Worm (Caenorhabditis elegans) whole organism, L4 larva: ENCODE data around the gene srv-1.

Experiments used
- F10B5.3 ChIP-seq: sonication (generic microtip); optimal IDR thresholded peaks from 2 replicates; lab custom pipeline; 2016; ENCODE audit warnings: mild to moderate bottlenecking, missing genetic modification characterization, missing compliant biosample characterization
- F26F4.8 ChIP-seq: fragments of 200-800 bp; sonication (Bioruptor generic); conservative IDR thresholded peaks from 2 replicates; pipeline ENCODE4 v1.3.6; 2022; ENCODE audit warnings: missing genetic modification characterization, missing compliant biosample characterization
- F44E2.7 ChIP-seq: fragments of 200-800 bp; sonication (Bioruptor generic); IDR thresholded peaks from 2 replicates; pipeline ENCODE4 v2.1.2; 2022; ENCODE audit warnings: missing genetic modification characterization, missing compliant biosample characterization
- R02D3.7 ChIP-seq: fragments of 150-350 bp; sonication (generic microtip); optimal IDR thresholded peaks from 3 replicates; lab custom pipeline; 2014; ENCODE audit warnings: missing biosample characterization, missing genetic modification characterization
- Y105C5A.15 ChIP-seq: fragments of 200-800 bp; sonication (Bioruptor generic); IDR thresholded peaks from 2 replicates; pipeline ENCODE4 v1.3.6; 2022; ENCODE audit warnings: missing genetic modification characterization, missing compliant biosample characterization
- Y5F2A.4 ChIP-seq: fragments of 200-800 bp; sonication (Bioruptor generic); optimal IDR thresholded peaks from 2 replicates; lab custom pipeline; 2018; ENCODE audit warnings: mild to moderate bottlenecking, missing genetic modification characterization, missing compliant biosample characterization
- ZK337.2 ChIP-seq: fragments of 200-800 bp; sonication (Bioruptor generic); IDR thresholded peaks from 2 replicates; pipeline ENCODE4 v1.3.6; 2022; ENCODE audit warnings: missing genetic modification reagents, missing genetic modification characterization, missing compliant biosample characterization
- ZK546.5 ChIP-seq, 2 experiments: sonication (generic microtip); optimal IDR thresholded peaks; 2 replicates each; lab custom pipeline; 2017; ENCODE audit warnings: missing biosample characterization in 2 of 2, missing genetic modification characterization in 2 of 2
- aha-1 ChIP-seq: fragments of 150-350 bp; peaks from one replicate; lab custom pipeline; 2014; ENCODE audit warnings: missing biosample characterization, missing genetic modification characterization
- aly-2 ChIP-seq: sonication (generic microtip); optimal IDR thresholded peaks from 2 replicates; lab custom pipeline; 2018; ENCODE audit warnings: missing biosample characterization, missing genetic modification characterization
- ama-1 ChIP-seq: fragments of 150-350 bp; optimal IDR thresholded peaks from 2 replicates; lab custom pipeline; 2014; ENCODE audit warnings: inconsistent platforms, mixed read lengths
- arid-1 ChIP-seq: fragments of 200-800 bp; sonication (Bioruptor generic); conservative IDR thresholded peaks from 2 replicates; pipeline ENCODE4 v1.3.6; 2022; ENCODE audit warnings: missing genetic modification reagents, missing genetic modification characterization, missing compliant biosample characterization
- attf-4 ChIP-seq: sonication (generic microtip); optimal IDR thresholded peaks from 3 replicates; lab custom pipeline; 2017; ENCODE audit warnings: missing biosample characterization, missing genetic modification characterization
- ceh-20 ChIP-seq: fragments of 200-800 bp; sonication (Bioruptor generic); IDR thresholded peaks from 2 replicates; pipeline ENCODE4 v1.3.6; 2022; ENCODE audit warnings: missing genetic modification reagents, missing genetic modification characterization, missing compliant biosample characterization
- ces-1 ChIP-seq: fragments of 150-350 bp; sonication (generic microtip); optimal IDR thresholded peaks from 4 replicates; lab custom pipeline; 2014; ENCODE audit warnings: missing biosample characterization, missing genetic modification reagents, missing genetic modification characterization
- cey-2 ChIP-seq: sonication (generic microtip); optimal IDR thresholded peaks from 3 replicates; lab custom pipeline; 2017; ENCODE audit warnings: missing genetic modification characterization, mild to moderate bottlenecking, missing compliant biosample characterization, antibody characterized with exemption, borderline replicate concordance; ENCODE audit not compliant: insufficient read depth
- ctbp-1 ChIP-seq: fragments of 200-800 bp; sonication (Bioruptor generic); IDR thresholded peaks from 2 replicates; pipeline ENCODE4 v1.3.6; 2022; ENCODE audit warnings: missing genetic modification reagents, missing genetic modification characterization, missing compliant biosample characterization
- dmd-9 ChIP-seq: fragments of 200-800 bp; sonication (Bioruptor generic); IDR thresholded peaks from 2 replicates; pipeline ENCODE4 v1.3.6; 2022; ENCODE audit warnings: missing genetic modification reagents, missing genetic modification characterization, missing compliant biosample characterization
- duxl-1 ChIP-seq: sonication (generic microtip); optimal IDR thresholded peaks from 2 replicates; lab custom pipeline; 2016; ENCODE audit warnings: mild to moderate bottlenecking, missing genetic modification characterization, moderate library complexity, missing compliant biosample characterization; ENCODE audit not compliant: poor library complexity
- dve-1 ChIP-seq: sonication (generic microtip); optimal IDR thresholded peaks from 2 replicates; lab custom pipeline; 2017; ENCODE audit warnings: antibody characterized with exemption, mild to moderate bottlenecking, missing genetic modification characterization, missing compliant biosample characterization; ENCODE audit not compliant: insufficient read depth
- egl-27 ChIP-seq: sonication (generic microtip); optimal IDR thresholded peaks from 3 replicates; lab custom pipeline; 2017; ENCODE audit warnings: missing biosample characterization, missing genetic modification reagents, missing genetic modification characterization
- fos-1 ChIP-seq: fragments of 150-350 bp; optimal IDR thresholded peaks from 2 replicates; lab custom pipeline; 2014; ENCODE audit warnings: missing biosample characterization, missing genetic modification characterization
- hif-1 ChIP-seq, 2 experiments: sonication (generic microtip); optimal IDR thresholded peaks; 2 replicates each; lab custom pipeline; 2016 to 2017; ENCODE audit warnings: missing compliant biosample characterization in 2 of 2, missing genetic modification characterization in 2 of 2, missing genetic modification reagents in 2 of 2, missing genotype in 2 of 2, mild to moderate bottlenecking in 1 of 2
- hlh-30 ChIP-seq: sonication (generic microtip); optimal IDR thresholded peaks from 2 replicates; lab custom pipeline; 2017; ENCODE audit warnings: antibody characterized with exemption, mild to moderate bottlenecking, missing genetic modification characterization, missing compliant biosample characterization; ENCODE audit not compliant: insufficient read depth
- hmg-1.1 ChIP-seq: fragments of 200-800 bp; sonication (Bioruptor generic); IDR thresholded peaks from 2 replicates; pipeline ENCODE4 v1.3.6; 2022; ENCODE audit warnings: missing genetic modification reagents, missing genetic modification characterization, missing compliant biosample characterization
- jun-1 ChIP-seq: fragments of 150-350 bp; optimal IDR thresholded peaks from 2 replicates; lab custom pipeline; 2014; ENCODE audit warnings: missing biosample characterization, missing genetic modification reagents, missing genetic modification characterization
- lir-3 ChIP-seq: sonication (generic microtip); optimal IDR thresholded peaks from 2 replicates; lab custom pipeline; 2016; ENCODE audit warnings: mild to moderate bottlenecking, missing genetic modification characterization, missing compliant biosample characterization
- lsy-2 ChIP-seq, 2 experiments: fragments of 150-350 bp in 1 of 2; sonication (generic microtip) in 1 of 2; optimal IDR thresholded peaks; 2 replicates each; lab custom pipeline; 2014 to 2017; ENCODE audit warnings: missing biosample characterization in 2 of 2, missing genetic modification characterization in 2 of 2
- madf-5 ChIP-seq, 2 experiments: fragments of 200-800 bp; sonication (Bioruptor generic); IDR thresholded peaks; 2 replicates each; pipeline ENCODE4 v1.3.6; 2022; ENCODE audit warnings: missing compliant biosample characterization in 2 of 2, missing genetic modification characterization in 2 of 2
- mdl-1 ChIP-seq, 2 experiments: fragments of 150-350 bp in 1 of 2; sonication (generic microtip) in 1 of 2; optimal IDR thresholded peaks; 2 replicates each; lab custom pipeline; 2014 to 2017; ENCODE audit warnings: missing biosample characterization in 2 of 2, missing genetic modification characterization in 2 of 2
- mep-1 ChIP-seq: fragments of 150-350 bp; sonication (generic microtip); optimal IDR thresholded peaks from 3 replicates; lab custom pipeline; 2014; ENCODE audit warnings: missing biosample characterization, missing genetic modification characterization
- mxl-3 ChIP-seq: fragments of 200-800 bp; sonication (Bioruptor generic); optimal IDR thresholded peaks from 2 replicates; lab custom pipeline; 2018; ENCODE audit warnings: mild to moderate bottlenecking, missing genetic modification characterization, missing compliant biosample characterization
- nhr-10 ChIP-seq: fragments of 150-350 bp; optimal IDR thresholded peaks from 2 replicates; lab custom pipeline; 2014; ENCODE audit warnings: missing biosample characterization, missing genetic modification characterization
- nhr-102 ChIP-seq: sonication (generic microtip); optimal IDR thresholded peaks from 2 replicates; lab custom pipeline; 2016; ENCODE audit warnings: mild to moderate bottlenecking, missing genetic modification characterization, moderate library complexity, missing compliant biosample characterization
- nhr-111 ChIP-seq: fragments of 200-800 bp; sonication (Bioruptor generic); optimal IDR thresholded peaks from 2 replicates; lab custom pipeline; 2018; ENCODE audit warnings: mild to moderate bottlenecking, missing genetic modification characterization, missing compliant biosample characterization
- nhr-237 ChIP-seq: sonication (generic microtip); optimal IDR thresholded peaks from 2 replicates; lab custom pipeline; 2017; ENCODE audit warnings: missing biosample characterization, missing genetic modification characterization
- nhr-25 ChIP-seq: sonication (generic microtip); optimal IDR thresholded peaks from 2 replicates; lab custom pipeline; 2017; ENCODE audit warnings: missing genetic modification characterization, mild to moderate bottlenecking, missing compliant biosample characterization, antibody characterized with exemption, moderate library complexity, borderline replicate concordance; ENCODE audit not compliant: insufficient read depth
- pha-4 ChIP-seq, 2 experiments: fragments of 150-350 bp in 1 of 2; fragments of 200-800 bp in 1 of 2; sonication (Bioruptor generic) in 1 of 2; IDR thresholded peaks in 1 of 2; optimal IDR thresholded peaks in 1 of 2; 2 replicates each; pipeline versions ENCODE4 v1.3.6 to Lab custom; 2014 to 2022; ENCODE audit warnings: missing genetic modification characterization in 2 of 2, missing genetic modification reagents in 2 of 2, missing biosample characterization in 1 of 2, missing compliant biosample characterization in 1 of 2
- php-3 ChIP-seq: fragments of 200-800 bp; sonication (Bioruptor generic); IDR thresholded peaks from 2 replicates; pipeline ENCODE4 v1.3.6; 2022; ENCODE audit warnings: missing genetic modification reagents, missing genetic modification characterization, missing compliant biosample characterization
- saeg-2 ChIP-seq: fragments of 200-800 bp; sonication (Bioruptor generic); IDR thresholded peaks from 2 replicates; pipeline ENCODE4 v1.3.6; 2022; ENCODE audit warnings: missing genetic modification reagents, missing genetic modification characterization, missing compliant biosample characterization
- sdz-12 ChIP-seq: fragments of 200-800 bp; sonication (Bioruptor generic); optimal IDR thresholded peaks from 2 replicates; lab custom pipeline; 2018; ENCODE audit warnings: mild to moderate bottlenecking, missing genetic modification characterization, missing compliant biosample characterization
- snpc-1.2 ChIP-seq: fragments of 200-800 bp; sonication (Bioruptor generic); IDR thresholded peaks from 2 replicates; pipeline ENCODE4 v1.3.6; 2022; ENCODE audit warnings: missing genetic modification reagents, missing genetic modification characterization, missing compliant biosample characterization
- unc-130 ChIP-seq: sonication (generic microtip); optimal IDR thresholded peaks from 2 replicates; lab custom pipeline; 2016; ENCODE audit warnings: missing genetic modification reagents, missing genetic modification characterization, missing compliant biosample characterization
- unc-62 ChIP-seq, 3 experiments: fragments of 150-350 bp in 1 of 3; sonication (generic microtip); optimal IDR thresholded peaks in 2 of 3; peaks in 1 of 3; 1 replicate in 1 of 3; 2 replicates in 2 of 3; lab custom pipeline; 2014 to 2017; ENCODE audit warnings: missing biosample characterization in 3 of 3, missing genetic modification characterization in 3 of 3, missing genetic modification reagents in 3 of 3, missing genotype in 1 of 3
- vab-7 ChIP-seq: fragments of 200-800 bp; sonication (Bioruptor generic); IDR thresholded peaks from 2 replicates; pipeline ENCODE4 v1.3.6; 2022; ENCODE audit warnings: missing genetic modification reagents, missing genetic modification characterization, missing compliant biosample characterization
- zag-1 ChIP-seq: fragments of 150-350 bp; optimal IDR thresholded peaks from 2 replicates; lab custom pipeline; 2014; ENCODE audit warnings: missing biosample characterization, missing genetic modification characterization
- zfp-3 ChIP-seq: fragments of 200-800 bp; sonication (Bioruptor generic); conservative IDR thresholded peaks from 2 replicates; pipeline ENCODE4 v1.3.6; 2022; ENCODE audit warnings: missing genetic modification reagents, missing genetic modification characterization, missing compliant biosample characterization

Gene srv-1

DNA sequence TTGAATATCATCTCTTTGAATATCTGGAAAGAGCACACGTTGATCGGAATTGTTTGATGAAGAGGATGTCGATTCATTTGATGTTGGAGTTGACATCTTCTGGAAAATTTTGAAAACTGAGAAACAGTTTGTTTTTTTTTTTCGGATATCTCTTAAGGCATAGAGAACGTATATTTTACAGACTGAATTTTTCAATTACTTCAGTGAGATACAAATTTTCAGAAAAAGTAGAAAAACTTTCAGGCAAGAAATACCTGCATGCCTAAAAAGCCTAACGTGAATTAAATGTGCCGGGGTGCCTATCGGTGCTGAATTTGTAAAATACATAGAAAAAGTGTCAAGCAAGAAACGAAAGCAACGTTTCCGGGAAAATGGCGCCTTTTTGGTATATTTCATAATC, 6.5 kb downstream of the srv-1 start, which contains the start of gene zak-1:
Gene zak-1 (minus strand): TSS at position 101 of the 400 bp plus-strand sequence.
- no peak for TF ChIP-seq dve-1 (tag; lab: Kevin White, UChicago)
- TF ChIP-seq aha-1 (tag; lab: Kevin White, UChicago) = peak; percentile 67

DNA sequence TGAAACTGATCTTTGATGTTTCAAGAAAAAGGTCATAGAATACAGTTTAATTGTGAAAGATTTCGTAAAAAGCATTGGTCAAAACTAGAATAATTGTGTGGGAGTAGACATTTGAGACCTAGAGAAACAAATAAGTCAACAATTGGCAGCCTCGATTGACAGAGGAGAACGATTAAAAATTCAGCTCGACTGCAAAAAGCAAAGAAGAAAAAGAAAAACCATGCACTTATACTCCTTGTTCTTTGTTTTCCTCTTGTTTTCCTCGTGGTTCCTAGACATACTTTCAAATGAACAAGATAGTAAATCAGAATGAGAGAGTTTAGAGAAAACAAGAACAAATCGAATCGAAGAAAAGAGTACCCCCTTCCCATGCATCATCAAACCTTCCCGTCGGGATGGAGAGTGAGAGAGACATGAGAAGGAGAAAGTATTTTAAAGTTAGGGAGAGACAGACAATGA, 7.2 kb downstream of the srv-1 start:
- TF ChIP-seq aha-1 (tag; lab: Kevin White, UChicago) (peak; percentile 74), Y5F2A.4 (GFP tag; lab: Kevin White, UChicago) (no peak), lsy-2 (tag; optimal IDR thresholded peaks at IDR 0.05; lab: Kevin White, UChicago) (peak; percentile 5 to 30), ceh-20 (no peak), ZK337.2 (GFP tag; lab: Robert Waterston, UW) (no peak), mdl-1 (tag; optimal IDR thresholded peaks at IDR 0.05; lab: Kevin White, UChicago) (peak; percentile 65 to 86), egl-27 (no peak), nhr-237 (tag; lab: Kevin White, UChicago) (no peak), unc-130 (GFP tag; lab: Kevin White, UChicago) (no peak), dmd-9 (GFP tag; lab: Robert Waterston, UW) (no peak), cey-2 (tag; lab: Kevin White, UChicago) (no peak), R02D3.7 (no peak), hif-1 (tag; optimal IDR thresholded peaks at IDR 0.05; lab: Kevin White, UChicago) (peak in 1 of 2 experiments; percentile 7), F26F4.8 (GFP tag; lab: Robert Waterston, UW) (no peak), sdz-12 (GFP tag; lab: Kevin White, UChicago) (no peak), hlh-30 (peak; percentile 74), mep-1 (tag; lab: Kevin White, UChicago) (peak; percentile 63), jun-1 (tag; lab: Kevin White, UChicago) (peak; percentile 43), unc-62 (GFP tag; optimal IDR thresholded peaks at IDR 0.05 in 1 of 2; lab: Kevin White, UChicago) (peak in 1 of 2 experiments; percentile 89), unc-62 (tag; optimal IDR thresholded peaks at IDR 0.05; lab: Kevin White, UChicago) (no peak), ctbp-1 (GFP tag; lab: Robert Waterston, UW) (no peak), zfp-3 (GFP tag; lab: Robert Waterston, UW) (no peak), saeg-2 (GFP tag; lab: Robert Waterston, UW) (no peak), ZK546.5 (tag; optimal IDR thresholded peaks at IDR 0.05; lab: Kevin White, UChicago) (no peak), ces-1 (GFP tag; lab: Kevin White, UChicago) (no peak), hmg-1.1 (GFP tag; lab: Robert Waterston, UW) (no peak), nhr-102 (no peak), nhr-25 (tag; lab: Kevin White, UChicago) (no peak), attf-4 (tag; lab: Kevin White, UChicago) (no peak), pha-4 (GFP tag; IDR thresholded peaks at IDR 0.05; lab: Robert Waterston, UW) (no peak), pha-4 (tag; optimal IDR thresholded peaks at IDR 0.05; lab: Kevin White, UChicago) (peak; percentile 80), aly-2 (tag; lab: Kevin White, UChicago) (no peak), nhr-10 (peak; percentile 69), snpc-1.2 (GFP tag; lab: Robert Waterston, UW) (no peak), Y105C5A.15 (GFP tag; lab: Robert Waterston, UW) (no peak), lir-3 (tag; lab: Kevin White, UChicago) (no peak), php-3 (GFP tag; lab: Robert Waterston, UW) (no peak), fos-1 (tag; lab: Kevin White, UChicago) (no peak), zag-1 (tag; lab: Kevin White, UChicago) (no peak), vab-7 (GFP tag; lab: Robert Waterston, UW) (no peak), F10B5.3 (tag; lab: Kevin White, UChicago) (no peak), arid-1 (GFP tag; lab: Robert Waterston, UW) (no peak), ama-1 (no peak), madf-5 (GFP tag; IDR thresholded peaks at IDR 0.05; lab: Robert Waterston, UW) (no peak), nhr-111 (no peak), duxl-1 (tag; lab: Kevin White, UChicago) (peak; percentile 19), mxl-3 (GFP tag; lab: Kevin White, UChicago) (peak; percentile 10), F44E2.7 (no peak)
